Fruit fly (Drosophila melanogaster): ENCODE results near the gene CG7888.

Gene CG7888

DNA sequence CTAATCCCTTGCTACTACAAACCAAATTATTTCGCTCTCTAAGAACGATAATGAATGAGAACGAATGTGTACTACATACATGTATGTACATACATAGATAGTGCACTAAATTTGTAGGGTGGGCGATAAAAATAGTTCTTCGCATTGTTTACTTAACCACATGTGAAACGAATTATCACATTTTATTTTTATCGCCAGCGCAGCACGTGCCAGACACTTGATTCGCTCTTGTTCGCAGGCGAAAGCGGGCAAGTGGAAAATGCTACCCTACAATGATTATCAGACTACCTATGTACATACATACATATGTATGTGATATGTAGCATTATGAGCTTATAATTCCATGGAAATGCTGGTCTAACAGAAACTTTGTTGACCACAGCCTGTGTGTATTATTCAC lies 32.0 kb downstream of the CG7888 start:
- no peak for TF ChIP-seq pan (optimal IDR thresholded peaks at IDR 0.05)
- TF ChIP-seq Rel (GFP tag; optimal IDR thresholded peaks at IDR 0.05): no peak
- TF ChIP-seq Rel (tag; optimal IDR thresholded peaks at IDR 0.05): no peak
- TF ChIP-seq GATAd (GFP tag; optimal IDR thresholded peaks at IDR 0.05): no peak
- no peak for TF ChIP-seq tai (GFP tag; optimal IDR thresholded peaks at IDR 0.05)
- TF ChIP-seq lola (GFP tag; optimal IDR thresholded peaks at IDR 0.05): no peak
- no peak for TF ChIP-seq jim (GFP tag; optimal IDR thresholded peaks at IDR 0.05)
- no peak for TF ChIP-seq usp (GFP tag; optimal IDR thresholded peaks at IDR 0.05)
- TF ChIP-seq sv (GFP tag; optimal IDR thresholded peaks at IDR 0.05): no peak
- no peak for TF ChIP-seq dsf (GFP tag; optimal IDR thresholded peaks at IDR 0.05; ENCODE audit: borderline replicate concordance)
- TF ChIP-seq OdsH (GFP tag; optimal IDR thresholded peaks at IDR 0.05): no peak
- TF ChIP-seq dl (GFP tag; optimal IDR thresholded peaks at IDR 0.05; ENCODE audit: insufficient read depth in 1 of 2, partially characterized antibody in 2 of 2): no peak
- no peak for TF ChIP-seq Jra (GFP tag; optimal IDR thresholded peaks at IDR 0.05)
- TF ChIP-seq brk (GFP tag; optimal IDR thresholded peaks at IDR 0.05): no peak
- TF ChIP-seq fru (GFP tag; optimal IDR thresholded peaks at IDR 0.05): no peak
- TF ChIP-seq N (GFP tag; optimal IDR thresholded peaks at IDR 0.05): no peak
- TF ChIP-seq Dif (GFP tag; optimal IDR thresholded peaks at IDR 0.05; ENCODE audit: partially characterized antibody): no peak
- TF ChIP-seq Mio (GFP tag; optimal IDR thresholded peaks at IDR 0.05): no peak

DNA sequence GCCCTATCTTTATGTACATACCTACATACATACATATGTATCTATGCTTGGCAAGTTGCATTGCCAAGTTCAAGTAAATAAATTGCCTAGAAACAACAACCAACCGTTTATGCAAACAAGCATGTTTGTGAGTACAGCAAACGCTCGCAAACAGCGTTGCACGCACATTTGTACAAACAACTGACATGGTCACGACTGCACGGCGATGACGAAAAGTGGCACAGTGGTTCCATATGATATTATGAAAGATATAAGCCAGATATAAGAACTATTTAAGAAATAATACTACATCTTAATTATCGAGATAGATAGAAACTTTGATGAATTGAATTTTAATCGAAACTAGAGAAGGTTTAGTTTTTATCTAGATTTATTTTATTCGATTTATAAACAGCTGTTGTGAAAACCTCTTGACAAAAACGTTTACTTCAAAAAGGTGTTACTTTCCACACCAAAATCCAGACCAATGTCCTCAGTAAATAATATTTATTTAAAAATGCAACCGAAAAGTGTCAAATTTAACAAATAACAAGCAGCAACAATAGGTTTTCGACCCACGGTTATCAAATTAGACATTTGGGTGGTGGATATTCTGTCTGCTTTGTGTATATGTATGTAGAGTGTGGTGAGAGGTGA lies 36.1 kb downstream of the CG7888 start:
- TF ChIP-seq CG32264 (GFP tag; optimal IDR thresholded peaks at IDR 0.05) (peak; percentile 13), sv (GFP tag; optimal IDR thresholded peaks at IDR 0.05) (peak; percentile 90), jim (GFP tag; optimal IDR thresholded peaks at IDR 0.05) (peak; percentile 55), Hnf4 (GFP tag; optimal IDR thresholded peaks at IDR 0.05) (peak; percentile 47), usp (GFP tag; optimal IDR thresholded peaks at IDR 0.05) (no peak), Dfd (GFP tag; optimal IDR thresholded peaks at IDR 0.05) (no peak), Myc (optimal IDR thresholded peaks at IDR 0.05) (no peak), foxo (GFP tag; optimal IDR thresholded peaks at IDR 0.05) (peak in 1 of 2 experiments; percentile 84), Dif (GFP tag; optimal IDR thresholded peaks at IDR 0.05; ENCODE audit: partially characterized antibody) (no peak), dl (GFP tag; optimal IDR thresholded peaks at IDR 0.05; ENCODE audit: insufficient read depth in 1 of 2, partially characterized antibody in 2 of 2) (no peak), CG9705 (GFP tag; optimal IDR thresholded peaks at IDR 0.05) (no peak), rgr (GFP tag; optimal IDR thresholded peaks at IDR 0.05) (peak; percentile 74), N (GFP tag; optimal IDR thresholded peaks at IDR 0.05) (no peak), sage (GFP tag; optimal IDR thresholded peaks at IDR 0.05) (peak; percentile 42), CrebA (GFP tag; optimal IDR thresholded peaks at IDR 0.05; ENCODE audit: borderline replicate concordance) (no peak), dmrt93B (GFP tag; optimal IDR thresholded peaks at IDR 0.05) (peak; percentile 6), lola (GFP tag; optimal IDR thresholded peaks at IDR 0.05) (no peak), brk (GFP tag; optimal IDR thresholded peaks at IDR 0.05) (peak; percentile 40), psq (GFP tag; optimal IDR thresholded peaks at IDR 0.05) (peak; percentile 79), br (GFP tag; optimal IDR thresholded peaks at IDR 0.05) (peak; percentile 70), Jra (GFP tag; optimal IDR thresholded peaks at IDR 0.05) (peak; percentile 8), Vsx2 (GFP tag; optimal IDR thresholded peaks at IDR 0.05; ENCODE audit: partially characterized antibody) (no peak), GATAd (GFP tag; optimal IDR thresholded peaks at IDR 0.05) (peak; percentile 25), Abd-B (GFP tag; optimal IDR thresholded peaks at IDR 0.05) (no peak), Sp1 (GFP tag; optimal IDR thresholded peaks at IDR 0.05) (peak; percentile 76), woc (GFP tag; optimal IDR thresholded peaks at IDR 0.05) (peak; percentile 68), OdsH (GFP tag; optimal IDR thresholded peaks at IDR 0.05) (peak; percentile 80), pan (optimal IDR thresholded peaks at IDR 0.05) (no peak), h (GFP tag; optimal IDR thresholded peaks at IDR 0.05) (peak; percentile 81), dsf (GFP tag; optimal IDR thresholded peaks at IDR 0.05; ENCODE audit: borderline replicate concordance) (no peak), fru (GFP tag; optimal IDR thresholded peaks at IDR 0.05) (peak; percentile 72), ey (GFP tag; optimal IDR thresholded peaks at IDR 0.05) (peak; percentile 74), Mio (GFP tag; optimal IDR thresholded peaks at IDR 0.05) (no peak), tai (GFP tag; optimal IDR thresholded peaks at IDR 0.05) (peak; percentile 78), Hr83 (GFP tag; optimal IDR thresholded peaks at IDR 0.05; ENCODE audit: poor library complexity, severe bottlenecking) (peak; percentile 96), Rel (GFP tag; optimal IDR thresholded peaks at IDR 0.05) (no peak), Rel (tag; optimal IDR thresholded peaks at IDR 0.05) (no peak), Hr78 (GFP tag; optimal IDR thresholded peaks at IDR 0.05) (no peak), HLH106 (tag; optimal IDR thresholded peaks at IDR 0.05) (peak; percentile 54)

Data from whole organism, wandering third instar larva.